Fruit fly (Drosophila melanogaster) whole organism, wandering third instar larva: ENCODE measurements around the gene CG6785.

Experiments
- Abd-B ChIP-seq: fragments of >200 bp; optimal IDR thresholded peaks from 2 replicates; lab custom pipeline; 2017; ENCODE audit warnings: missing biosample characterization, missing genetic modification characterization
- CG32264 ChIP-seq: fragments of 200-800 bp; sonication (Bioruptor generic); optimal IDR thresholded peaks from 2 replicates; lab custom pipeline; 2016; ENCODE audit warnings: missing biosample characterization, missing genetic modification characterization
- CG9705 ChIP-seq: fragments of 200-800 bp; sonication (Bioruptor generic); optimal IDR thresholded peaks from 2 replicates; lab custom pipeline; 2018; ENCODE audit warnings: missing biosample characterization, mild to moderate bottlenecking, missing genetic modification characterization
- CrebA ChIP-seq: fragments of 200-800 bp; sonication (Bioruptor generic); optimal IDR thresholded peaks from 2 replicates; lab custom pipeline; 2016; ENCODE audit warnings: missing biosample characterization, mild to moderate bottlenecking, missing genetic modification characterization, borderline replicate concordance
- Dfd ChIP-seq: fragments of >200 bp; optimal IDR thresholded peaks from 2 replicates; lab custom pipeline; 2017; ENCODE audit warnings: missing biosample characterization, missing genetic modification characterization
- Dif ChIP-seq: fragments of 200-275, 200-300 bp; sonication (Bioruptor generic); optimal IDR thresholded peaks from 2 replicates; lab custom pipeline; 2018; ENCODE audit warnings: missing biosample characterization, missing genetic modification characterization; ENCODE audit not compliant: partially characterized antibody
- GATAd ChIP-seq: sonication (Bioruptor generic); optimal IDR thresholded peaks from 2 replicates; lab custom pipeline; 2016; ENCODE audit warnings: missing biosample characterization, missing genetic modification characterization
- HLH106 ChIP-seq: fragments of 200-800 bp; optimal IDR thresholded peaks from 3 replicates; lab custom pipeline; 2019; ENCODE audit warnings: missing biosample characterization, mild to moderate bottlenecking, missing genetic modification characterization, moderate library complexity
- Hnf4 ChIP-seq: fragments of 200-800 bp; sonication (Bioruptor generic); optimal IDR thresholded peaks from 2 replicates; lab custom pipeline; 2016; ENCODE audit warnings: missing biosample characterization, mild to moderate bottlenecking, missing genetic modification characterization
- Hr78 ChIP-seq: fragments of >200 bp; optimal IDR thresholded peaks from 2 replicates; lab custom pipeline; 2017; ENCODE audit warnings: missing biosample characterization, missing genetic modification characterization
- Hr83 ChIP-seq: fragments of 200-300 bp; sonication (Bioruptor generic); optimal IDR thresholded peaks from 2 replicates; lab custom pipeline; 2016; ENCODE audit warnings: missing biosample characterization, mild to moderate bottlenecking, missing genetic modification characterization, moderate library complexity; ENCODE audit not compliant: poor library complexity, severe bottlenecking
- Jra ChIP-seq: sonication (Bioruptor generic); optimal IDR thresholded peaks from 2 replicates; lab custom pipeline; 2016; ENCODE audit warnings: missing biosample characterization, missing genetic modification characterization
- Mio ChIP-seq: sonication (Bioruptor generic); optimal IDR thresholded peaks from 2 replicates; lab custom pipeline; 2016; ENCODE audit warnings: missing biosample characterization, missing genetic modification characterization
- Myc ChIP-seq: fragments of >200 bp; optimal IDR thresholded peaks from 2 replicates; lab custom pipeline; 2017
- N ChIP-seq: fragments of >200 bp; optimal IDR thresholded peaks from 2 replicates; lab custom pipeline; 2018; ENCODE audit warnings: missing biosample characterization, missing external identifiers, missing genetic modification characterization
- OdsH ChIP-seq: fragments of 200-800 bp; sonication (Bioruptor generic); optimal IDR thresholded peaks from 2 replicates; lab custom pipeline; 2016; ENCODE audit warnings: missing biosample characterization, mild to moderate bottlenecking, missing genetic modification characterization
- Rel ChIP-seq, 2 experiments: fragments of 200-800 bp; sonication (Bioruptor generic) in 1 of 2; optimal IDR thresholded peaks; 2 replicates in 1 of 2; 3 replicates in 1 of 2; lab custom pipeline; 2016 to 2019; ENCODE audit warnings: mild to moderate bottlenecking in 2 of 2, missing biosample characterization in 2 of 2, missing genetic modification characterization in 2 of 2, moderate library complexity in 1 of 2
- Sp1 ChIP-seq: fragments of 200-800 bp; sonication (Bioruptor generic); optimal IDR thresholded peaks from 3 replicates; lab custom pipeline; 2019; ENCODE audit warnings: missing biosample characterization, mild to moderate bottlenecking, missing genetic modification characterization, moderate library complexity
- Vsx2 ChIP-seq: fragments of 200-300, 225-300 bp; sonication (Bioruptor generic); optimal IDR thresholded peaks from 2 replicates; lab custom pipeline; 2018; ENCODE audit warnings: missing biosample characterization, missing genetic modification characterization; ENCODE audit not compliant: partially characterized antibody
- br ChIP-seq: fragments of 200-800 bp; sonication (Bioruptor generic); optimal IDR thresholded peaks from 2 replicates; lab custom pipeline; 2016; ENCODE audit warnings: missing biosample characterization, missing genetic modification characterization
- brk ChIP-seq: fragments of 200-800 bp; sonication (Bioruptor generic); optimal IDR thresholded peaks from 2 replicates; lab custom pipeline; 2016; ENCODE audit warnings: missing biosample characterization, mild to moderate bottlenecking, missing genetic modification characterization
- dl ChIP-seq, 2 experiments: fragments of 175-275, 200-275 bp in 1 of 2; fragments of 200-275 bp in 1 of 2; sonication (Bioruptor generic); optimal IDR thresholded peaks; lab custom pipeline; 2018; ENCODE audit warnings: mild to moderate bottlenecking in 2 of 2, missing biosample characterization in 2 of 2, missing genetic modification characterization in 2 of 2, moderate library complexity in 2 of 2; ENCODE audit not compliant: partially characterized antibody in 2 of 2, insufficient read depth in 1 of 2
- dmrt93B ChIP-seq: fragments of 200-800 bp; sonication (Bioruptor generic); optimal IDR thresholded peaks from 2 replicates; lab custom pipeline; 2018; ENCODE audit warnings: missing biosample characterization, mild to moderate bottlenecking, missing genetic modification characterization
- dsf ChIP-seq: sonication (Bioruptor generic); optimal IDR thresholded peaks from 2 replicates; lab custom pipeline; 2016; ENCODE audit warnings: missing biosample characterization, missing genetic modification characterization, borderline replicate concordance
- ey ChIP-seq: fragments of 200-800 bp; sonication (Bioruptor generic); optimal IDR thresholded peaks from 2 replicates; lab custom pipeline; 2016; ENCODE audit warnings: missing biosample characterization, missing genetic modification characterization
- foxo ChIP-seq, 2 experiments: fragments of 200-800 bp; sonication (Bioruptor generic); optimal IDR thresholded peaks; 2 replicates in 1 of 2; 3 replicates in 1 of 2; lab custom pipeline; 2016 to 2017; ENCODE audit warnings: missing biosample characterization in 2 of 2, missing genetic modification characterization in 2 of 2
- fru ChIP-seq: fragments of 200-800 bp; sonication (Bioruptor generic); optimal IDR thresholded peaks from 3 replicates; lab custom pipeline; 2016; ENCODE audit warnings: missing biosample characterization, mild to moderate bottlenecking, missing genetic modification characterization
- h ChIP-seq: fragments of 200-800 bp; sonication (Bioruptor generic); optimal IDR thresholded peaks from 3 replicates; lab custom pipeline; 2016; ENCODE audit warnings: missing biosample characterization, mild to moderate bottlenecking, missing genetic modification characterization
- jim ChIP-seq: fragments of 175-275, 200-325 bp; sonication (Bioruptor generic); optimal IDR thresholded peaks from 2 replicates; lab custom pipeline; 2016; ENCODE audit warnings: missing biosample characterization, mild to moderate bottlenecking, missing genetic modification characterization
- lola ChIP-seq: fragments of >200 bp; optimal IDR thresholded peaks from 2 replicates; lab custom pipeline; 2017; ENCODE audit warnings: missing biosample characterization, missing genetic modification characterization
- pan ChIP-seq: fragments of >200 bp; optimal IDR thresholded peaks from 2 replicates; lab custom pipeline; 2017
- psq ChIP-seq: fragments of 200-800 bp; sonication (Bioruptor generic); optimal IDR thresholded peaks from 3 replicates; lab custom pipeline; 2017; ENCODE audit warnings: missing biosample characterization, mild to moderate bottlenecking, missing genetic modification characterization, moderate library complexity
- rgr ChIP-seq: fragments of 200-800 bp; sonication (Bioruptor generic); optimal IDR thresholded peaks from 3 replicates; lab custom pipeline; 2016; ENCODE audit warnings: missing biosample characterization, mild to moderate bottlenecking, missing genetic modification characterization
- sage ChIP-seq: fragments of 200-800 bp; sonication (Bioruptor generic); optimal IDR thresholded peaks from 2 replicates; lab custom pipeline; 2016; ENCODE audit warnings: missing biosample characterization, mild to moderate bottlenecking, missing genetic modification characterization
- sv ChIP-seq: fragments of 200-800 bp; sonication (Bioruptor generic); optimal IDR thresholded peaks from 3 replicates; lab custom pipeline; 2016; ENCODE audit warnings: missing biosample characterization, missing genetic modification characterization
- tai ChIP-seq: sonication (Bioruptor generic); optimal IDR thresholded peaks from 2 replicates; lab custom pipeline; 2016; ENCODE audit warnings: missing biosample characterization, missing genetic modification characterization
- usp ChIP-seq: fragments of >200 bp; optimal IDR thresholded peaks from 2 replicates; lab custom pipeline; 2017; ENCODE audit warnings: missing biosample characterization, missing genetic modification characterization
- woc ChIP-seq: sonication (Bioruptor generic); optimal IDR thresholded peaks from 2 replicates; lab custom pipeline; 2016; ENCODE audit warnings: missing biosample characterization, mild to moderate bottlenecking, missing genetic modification characterization

Gene CG6785

dm6 chr2L:12048723-12049122, 3.7 kb upstream of the CG6785 start, which contains the start of gene Plzf:
Gene Plzf (minus strand): TSS chr2L:12048918.
- no peak for TF ChIP-seq sage (GFP tag; lab: Kevin White, UChicago)
- TF ChIP-seq Rel (GFP tag; optimal IDR thresholded peaks at IDR 0.05; lab: Kevin White, UChicago), result no peak
- no peak for TF ChIP-seq Rel (tag; optimal IDR thresholded peaks at IDR 0.05; lab: Kevin White, UChicago)
- TF ChIP-seq sv (GFP tag; lab: Kevin White, UChicago), result no peak
- no peak for TF ChIP-seq woc (GFP tag; lab: Kevin White, UChicago)
- TF ChIP-seq CG32264 (GFP tag; lab: Kevin White, UChicago), result no peak
- no peak for TF ChIP-seq dl (GFP tag; optimal IDR thresholded peaks at IDR 0.05; lab: Kevin White, UChicago; ENCODE audit: insufficient read depth in 1 of 2, partially characterized antibody in 2 of 2)
- no peak for TF ChIP-seq usp
- TF ChIP-seq lola (GFP tag; lab: Kevin White, UChicago), result no peak
- TF ChIP-seq dmrt93B (GFP tag; lab: Kevin White, UChicago), result no peak
- TF ChIP-seq CrebA (GFP tag; lab: Kevin White, UChicago), result no peak
- no peak for TF ChIP-seq Hnf4 (GFP tag; lab: Kevin White, UChicago)
- no peak for TF ChIP-seq Sp1 (GFP tag; lab: Kevin White, UChicago)
- TF ChIP-seq Myc, result no peak
- TF ChIP-seq Dfd (GFP tag; lab: Kevin White, UChicago), result no peak
- no peak for TF ChIP-seq GATAd (GFP tag; lab: Kevin White, UChicago)
- no peak for TF ChIP-seq br (GFP tag; lab: Kevin White, UChicago)

- TF ChIP-seq Sp1 (GFP tag; lab: Kevin White, UChicago), result no peak
- TF ChIP-seq CrebA (GFP tag; lab: Kevin White, UChicago), result no peak
- no peak for TF ChIP-seq Dfd (GFP tag; lab: Kevin White, UChicago)
- TF ChIP-seq Mio (GFP tag; lab: Kevin White, UChicago), result no peak
- TF ChIP-seq br (GFP tag; lab: Kevin White, UChicago), result no peak
- no peak for TF ChIP-seq CG32264 (GFP tag; lab: Kevin White, UChicago)
- no peak for TF ChIP-seq sv (GFP tag; lab: Kevin White, UChicago)
- TF ChIP-seq pan, result no peak
- TF ChIP-seq Hr83 (GFP tag; lab: Kevin White, UChicago), result no peak
- TF ChIP-seq ey, result no peak
- no peak for TF ChIP-seq Myc
- no peak for TF ChIP-seq dsf (GFP tag; lab: Kevin White, UChicago)
- no peak for TF ChIP-seq dl (GFP tag; optimal IDR thresholded peaks at IDR 0.05; lab: Kevin White, UChicago; ENCODE audit: insufficient read depth in 1 of 2, partially characterized antibody in 2 of 2)
- no peak for TF ChIP-seq dmrt93B (GFP tag; lab: Kevin White, UChicago)
- no peak for TF ChIP-seq foxo (GFP tag; optimal IDR thresholded peaks at IDR 0.05; lab: Kevin White, UChicago)
These were observed 1.8 kb upstream of the CG6785 start for dm6 chr2L:12046856-12047230.

dm6 chr2L:12045941-12046855, 1.2 kb upstream of the CG6785 start, which contains the start of gene CG6770:
Gene CG6770 (minus strand): TSS chr2L:12046118.
- no peak for TF ChIP-seq Dfd (GFP tag; lab: Kevin White, UChicago)
- TF ChIP-seq dmrt93B (GFP tag; lab: Kevin White, UChicago), result peak; percentile 71
- peak; percentile 90 for TF ChIP-seq CrebA (GFP tag; lab: Kevin White, UChicago)
- peak; percentile 89 for TF ChIP-seq sage (GFP tag; lab: Kevin White, UChicago)
- no peak for TF ChIP-seq pan
- no peak for TF ChIP-seq Myc
- peak; percentile 81 for TF ChIP-seq CG9705 (GFP tag; lab: Kevin White, UChicago)
- TF ChIP-seq foxo (GFP tag; optimal IDR thresholded peaks at IDR 0.05; lab: Kevin White, UChicago), result peak; percentile 73 to 89
- TF ChIP-seq Rel (GFP tag; optimal IDR thresholded peaks at IDR 0.05; lab: Kevin White, UChicago), result peak; percentile 70
- peak; percentile 84 for TF ChIP-seq Rel (tag; optimal IDR thresholded peaks at IDR 0.05; lab: Kevin White, UChicago)
- no peak for TF ChIP-seq N (GFP tag; lab: Kevin White, UChicago)
- TF ChIP-seq psq (GFP tag; lab: Kevin White, UChicago), result peak; percentile 61
- TF ChIP-seq Vsx2, result peak; percentile 24
- TF ChIP-seq Sp1 (GFP tag; lab: Kevin White, UChicago), result peak; percentile 95
- no peak for TF ChIP-seq dl (GFP tag; optimal IDR thresholded peaks at IDR 0.05; lab: Kevin White, UChicago; ENCODE audit: insufficient read depth in 1 of 2, partially characterized antibody in 2 of 2)
- no peak for TF ChIP-seq CG32264 (GFP tag; lab: Kevin White, UChicago)
- TF ChIP-seq jim (GFP tag; lab: Kevin White, UChicago), result peak; percentile 76
- peak; percentile 87 for TF ChIP-seq br (GFP tag; lab: Kevin White, UChicago)
- peak; percentile 85 for TF ChIP-seq OdsH (GFP tag; lab: Kevin White, UChicago)
- peak; percentile 91 for TF ChIP-seq h (GFP tag; lab: Kevin White, UChicago)
- peak; percentile 71 for TF ChIP-seq Hnf4 (GFP tag; lab: Kevin White, UChicago)
- peak; percentile 77 for TF ChIP-seq woc (GFP tag; lab: Kevin White, UChicago)
- TF ChIP-seq HLH106 (tag; lab: Kevin White, UChicago), result peak; percentile 93
- peak; percentile 81 for TF ChIP-seq fru (GFP tag; lab: Kevin White, UChicago)
- peak; percentile 54 for TF ChIP-seq dsf (GFP tag; lab: Kevin White, UChicago)
- no peak for TF ChIP-seq Dif (GFP tag; lab: Kevin White, UChicago)
- TF ChIP-seq Jra (GFP tag; lab: Kevin White, UChicago), result peak; percentile 66
- no peak for TF ChIP-seq GATAd (GFP tag; lab: Kevin White, UChicago)
- peak; percentile 90 for TF ChIP-seq rgr (GFP tag; lab: Kevin White, UChicago)
- no peak for TF ChIP-seq Hr78 (GFP tag; lab: Kevin White, UChicago)
- TF ChIP-seq tai (GFP tag; lab: Kevin White, UChicago), result peak; percentile 76
- peak; percentile 82 for TF ChIP-seq ey
- TF ChIP-seq usp, result no peak
- no peak for TF ChIP-seq Abd-B (GFP tag; lab: Kevin White, UChicago)
- peak; percentile 31 for TF ChIP-seq Mio (GFP tag; lab: Kevin White, UChicago)
- peak; percentile 79 for TF ChIP-seq brk
- no peak for TF ChIP-seq lola (GFP tag; lab: Kevin White, UChicago)
